Worm (Caenorhabditis elegans): Measurements from ENCODE around the gene pbo-6.

Gene pbo-6

ce11 chrX:17392182-17392581 lies 36.7 kb upstream of the pbo-6 start:
- peak; percentile 92 for TF ChIP-seq pha-4 (tag; optimal IDR thresholded peaks at IDR 0.05)
- no peak for TF ChIP-seq ceh-82 (tag; optimal IDR thresholded peaks at IDR 0.05)
- peak; percentile 78 for TF ChIP-seq nhr-25 (tag; optimal IDR thresholded peaks at IDR 0.05)
- TF ChIP-seq fos-1 (tag; optimal IDR thresholded peaks at IDR 0.05) = no peak
- TF ChIP-seq lin-15B (tag; optimal IDR thresholded peaks at IDR 0.05) = peak; percentile 82
- TF ChIP-seq lin-39 (tag; optimal IDR thresholded peaks at IDR 0.05) = peak; percentile 59
- TF ChIP-seq nhr-43 (tag; optimal IDR thresholded peaks at IDR 0.05; ENCODE audit: poor library complexity, severe bottlenecking) = peak; percentile 44
- TF ChIP-seq nhr-23 (tag; optimal IDR thresholded peaks at IDR 0.05) = peak; percentile 72
- no peak for TF ChIP-seq ceh-9 (tag; optimal IDR thresholded peaks at IDR 0.05)
- TF ChIP-seq hmg-11 (tag; optimal IDR thresholded peaks at IDR 0.05) = peak; percentile 82
- peak; percentile 51 for TF ChIP-seq elt-2 (tag; optimal IDR thresholded peaks at IDR 0.05)
- TF ChIP-seq snpc-4 (tag; optimal IDR thresholded peaks at IDR 0.05) = peak; percentile 84
- TF ChIP-seq jun-1 (tag; optimal IDR thresholded peaks at IDR 0.05) = peak; percentile 17
- TF ChIP-seq mdl-1 (tag; optimal IDR thresholded peaks at IDR 0.05) = no peak
- no peak for TF ChIP-seq nhr-237 (tag; optimal IDR thresholded peaks at IDR 0.05)
- TF ChIP-seq egl-5 (tag; optimal IDR thresholded peaks at IDR 0.05) = peak; percentile 12
- no peak for TF ChIP-seq aly-2 (tag; optimal IDR thresholded peaks at IDR 0.05)
- peak; percentile 69 for TF ChIP-seq fkh-10 (GFP tag; optimal IDR thresholded peaks at IDR 0.05)
- no peak for TF ChIP-seq mml-1 (tag; optimal IDR thresholded peaks at IDR 0.05)
- TF ChIP-seq nfya-1 (tag; optimal IDR thresholded peaks at IDR 0.05; ENCODE audit: insufficient read depth) = peak; percentile 62

- TF ChIP-seq nfya-1 (tag; optimal IDR thresholded peaks at IDR 0.05; ENCODE audit: insufficient read depth) (no peak), elt-2 (tag; optimal IDR thresholded peaks at IDR 0.05) (no peak), ZK546.5 (tag; optimal IDR thresholded peaks at IDR 0.05) (no peak), zag-1 (tag; optimal IDR thresholded peaks at IDR 0.05) (no peak)
Measured at ce11 chrX:17396456-17396855, 32.4 kb upstream of the pbo-6 start, which contains the start of the genes vap-1 and F11C7.2. vap-1 (minus strand) TSS chrX:17396556. F11C7.2 (plus strand) TSS chrX:17396814.

- TF ChIP-seq elt-1 (tag; optimal IDR thresholded peaks at IDR 0.05) (no peak), mdl-1 (tag; optimal IDR thresholded peaks at IDR 0.05) (no peak), ceh-16 (tag; optimal IDR thresholded peaks at IDR 0.05) (no peak), nhr-77 (tag; optimal IDR thresholded peaks at IDR 0.05) (no peak), hmg-11 (tag; optimal IDR thresholded peaks at IDR 0.05) (no peak)
Measured at ce11 chrX:17398293-17398692, 30.5 kb upstream of the pbo-6 start, which contains the start of gene F11C7.7. F11C7.7 (plus strand) TSS chrX:17398593.

ce11 chrX:17400425-17400824 lies 28.4 kb upstream of the pbo-6 start:
- TF ChIP-seq nhr-12 (tag; optimal IDR thresholded peaks at IDR 0.05) (no peak), nhr-28 (tag; optimal IDR thresholded peaks at IDR 0.05) (no peak), lsy-12 (tag; optimal IDR thresholded peaks at IDR 0.05) (no peak), fos-1 (tag; optimal IDR thresholded peaks at IDR 0.05) (no peak), elt-1 (tag; optimal IDR thresholded peaks at IDR 0.05) (no peak), lin-15B (tag; optimal IDR thresholded peaks at IDR 0.05) (no peak), nhr-237 (tag; optimal IDR thresholded peaks at IDR 0.05) (no peak), elt-2 (tag; optimal IDR thresholded peaks at IDR 0.05) (no peak), skn-1 (tag; optimal IDR thresholded peaks at IDR 0.05) (no peak), unc-62 (GFP tag; optimal IDR thresholded peaks at IDR 0.05) (no peak), ZK546.5 (tag; optimal IDR thresholded peaks at IDR 0.05) (no peak), R02D3.7 (tag; optimal IDR thresholded peaks at IDR 0.05) (no peak), ztf-4 (tag; optimal IDR thresholded peaks at IDR 0.05) (no peak), ceh-28 (tag; optimal IDR thresholded peaks at IDR 0.05) (no peak), egl-5 (tag; optimal IDR thresholded peaks at IDR 0.05) (no peak), nhr-25 (tag; optimal IDR thresholded peaks at IDR 0.05) (no peak), mml-1 (tag; optimal IDR thresholded peaks at IDR 0.05) (no peak), ceh-16 (tag; optimal IDR thresholded peaks at IDR 0.05) (no peak), jun-1 (tag; optimal IDR thresholded peaks at IDR 0.05) (no peak)

- TF ChIP-seq hmg-11 (tag; optimal IDR thresholded peaks at IDR 0.05) (no peak), zag-1 (tag; optimal IDR thresholded peaks at IDR 0.05) (no peak), eor-1 (tag; optimal IDR thresholded peaks at IDR 0.05) (no peak), nhr-237 (tag; optimal IDR thresholded peaks at IDR 0.05) (no peak), nfya-1 (tag; optimal IDR thresholded peaks at IDR 0.05; ENCODE audit: insufficient read depth) (no peak), ceh-9 (tag; optimal IDR thresholded peaks at IDR 0.05) (no peak), egl-5 (tag; optimal IDR thresholded peaks at IDR 0.05) (no peak), nhr-77 (tag; optimal IDR thresholded peaks at IDR 0.05) (no peak), nhr-25 (tag; optimal IDR thresholded peaks at IDR 0.05) (no peak), fkh-10 (GFP tag; optimal IDR thresholded peaks at IDR 0.05) (no peak), egl-27 (tag; optimal IDR thresholded peaks at IDR 0.05) (no peak), ztf-4 (tag; optimal IDR thresholded peaks at IDR 0.05) (no peak), unc-39 (tag; optimal IDR thresholded peaks at IDR 0.05) (no peak), skn-1 (tag; optimal IDR thresholded peaks at IDR 0.05) (no peak), ZK546.5 (tag; optimal IDR thresholded peaks at IDR 0.05) (no peak), nhr-67 (tag; optimal IDR thresholded peaks at IDR 0.05) (no peak)
Measured at ce11 chrX:17401264-17401663, 27.6 kb upstream of the pbo-6 start, which contains the start of gene F11C7.6. F11C7.6 (plus strand) TSS chrX:17401564.

All from whole organism, L3 larva.